Worm (Caenorhabditis elegans) whole organism, midembryonic: ENCODE data around the gene ftn-1.

Source experiments
- flt-1 ChIP-seq: fragments of 200-800 bp; sonication (Bioruptor generic); IDR thresholded peaks from 2 replicates; pipeline ENCODE4 v1.3.6; 2022; ENCODE audit warnings: missing genetic modification characterization, missing compliant biosample characterization
- tab-1 ChIP-seq: fragments of 200-800 bp; sonication (Bioruptor generic); IDR thresholded peaks from 2 replicates; pipeline ENCODE4 v1.3.6; 2022; ENCODE audit warnings: missing genetic modification characterization, missing compliant biosample characterization
- ztf-29 ChIP-seq: fragments of 200-800 bp; sonication (Bioruptor generic); IDR thresholded peaks from 2 replicates; pipeline ENCODE4 v1.3.6; 2022; ENCODE audit warnings: missing genetic modification reagents, missing genetic modification characterization, missing compliant biosample characterization

- TF ChIP-seq flt-1 (GFP tag; lab: Robert Waterston, UW): no peak
- TF ChIP-seq ztf-29 (GFP tag; lab: Robert Waterston, UW): no peak
- no peak for TF ChIP-seq tab-1 (GFP tag; lab: Robert Waterston, UW)
These were observed 24.0 kb downstream of the ftn-1 start, which contains the start of gene C54F6.6 for ce11 chrV:7523392-7523791.
